Worm (Caenorhabditis elegans) whole organism, L1 larva: ENCODE results near the gene ZC204.6.

Experiments used
- C16A3.4 ChIP-seq: fragments of 150-350 bp; optimal IDR thresholded peaks from 2 replicates; lab custom pipeline; 2014; ENCODE audit warnings: missing biosample characterization, missing genetic modification characterization
- F16B12.6 ChIP-seq: fragments of 150-350 bp; optimal IDR thresholded peaks from 2 replicates; lab custom pipeline; 2014; ENCODE audit warnings: missing biosample characterization, missing genetic modification characterization
- aly-2 ChIP-seq: fragments of 150-350 bp; optimal IDR thresholded peaks from 2 replicates; lab custom pipeline; 2014; ENCODE audit warnings: missing biosample characterization, missing genetic modification characterization
- ama-1 ChIP-seq: fragments of 150-350 bp; optimal IDR thresholded peaks from 2 replicates; lab custom pipeline; 2014
- ceh-8 ChIP-seq: fragments of 200-800 bp; sonication (Bioruptor generic); optimal IDR thresholded peaks from 2 replicates; lab custom pipeline; 2018; ENCODE audit warnings: mild to moderate bottlenecking, missing genetic modification characterization, moderate library complexity, missing compliant biosample characterization
- ceh-82 ChIP-seq, 3 experiments: fragments of 150-350 bp in 1 of 3; sonication (generic microtip) in 2 of 3; optimal IDR thresholded peaks; 2 replicates each; lab custom pipeline; 2014 to 2017; ENCODE audit warnings: missing biosample characterization in 3 of 3, missing genetic modification characterization in 3 of 3
- ceh-88 ChIP-seq: fragments of 200-800 bp; sonication (Bioruptor generic); IDR thresholded peaks from 2 replicates; pipeline ENCODE4 v1.3.6; 2022; ENCODE audit warnings: missing genetic modification characterization, missing compliant biosample characterization
- ceh-90 ChIP-seq: sonication (generic microtip); optimal IDR thresholded peaks from 2 replicates; lab custom pipeline; 2016; ENCODE audit warnings: missing genetic modification characterization, missing compliant biosample characterization
- ces-1 ChIP-seq: fragments of 150-350 bp; optimal IDR thresholded peaks from 2 replicates; lab custom pipeline; 2014; ENCODE audit warnings: missing biosample characterization, missing genetic modification reagents, missing genetic modification characterization
- dpl-1 ChIP-seq, 3 experiments: fragments of 150-350 bp in 2 of 3; sonication (generic microtip) in 1 of 3; optimal IDR thresholded peaks; 2 replicates each; lab custom pipeline; 2014 to 2017; ENCODE audit warnings: missing biosample characterization in 3 of 3, missing genetic modification characterization in 3 of 3, missing genetic modification reagents in 3 of 3
- efl-1 ChIP-seq, 4 experiments: fragments of 150-350 bp; optimal IDR thresholded peaks in 3 of 4; peaks in 1 of 4; 1 replicate in 1 of 4; 2 replicates in 3 of 4; lab custom pipeline; 2014; ENCODE audit warnings: missing biosample characterization in 2 of 4, missing genetic modification characterization in 2 of 4, missing genetic modification reagents in 2 of 4
- egl-27 ChIP-seq, 2 experiments: fragments of 150-350 bp in 1 of 2; sonication (generic microtip); optimal IDR thresholded peaks; 3 replicates each; lab custom pipeline; 2017 to 2018; ENCODE audit warnings: missing biosample characterization in 2 of 2, missing genetic modification characterization in 2 of 2, missing genetic modification reagents in 2 of 2
- elt-2 ChIP-seq: sonication (generic microtip); optimal IDR thresholded peaks from 2 replicates; lab custom pipeline; 2016; ENCODE audit warnings: missing genetic modification characterization, mild to moderate bottlenecking, inconsistent platforms, missing compliant biosample characterization, missing genetic modification reagents
- ets-5 ChIP-seq: fragments of 200-800 bp; sonication (Bioruptor generic); IDR thresholded peaks from 2 replicates; pipeline ENCODE4 v1.3.6; 2022; ENCODE audit warnings: missing genetic modification characterization, missing compliant biosample characterization
- fkh-4 ChIP-seq: sonication (generic microtip); optimal IDR thresholded peaks from 2 replicates; lab custom pipeline; 2016; ENCODE audit warnings: missing compliant biosample characterization, missing genetic modification characterization, borderline replicate concordance
- fkh-8 ChIP-seq: sonication (generic microtip); optimal IDR thresholded peaks from 2 replicates; lab custom pipeline; 2016; ENCODE audit warnings: mild to moderate bottlenecking, missing genetic modification characterization, missing compliant biosample characterization
- fos-1 ChIP-seq: fragments of 150-350 bp; optimal IDR thresholded peaks from 2 replicates; lab custom pipeline; 2014; ENCODE audit warnings: missing biosample characterization, missing genetic modification characterization
- hlh-17 ChIP-seq: fragments of 200-800 bp; sonication (Bioruptor generic); optimal IDR thresholded peaks from 2 replicates; lab custom pipeline; 2018; ENCODE audit warnings: missing genetic modification characterization, mild to moderate bottlenecking, missing compliant biosample characterization, moderate library complexity, borderline replicate concordance
- hpl-2 ChIP-seq: fragments of 150-350 bp; optimal IDR thresholded peaks from 2 replicates; lab custom pipeline; 2014; ENCODE audit warnings: missing biosample characterization, missing genetic modification reagents, missing genetic modification characterization
- irx-1 ChIP-seq: sonication (generic microtip); optimal IDR thresholded peaks from 2 replicates; lab custom pipeline; 2016; ENCODE audit warnings: missing genetic modification characterization, missing compliant biosample characterization
- isw-1 ChIP-seq: fragments of 200-800 bp; sonication (Bioruptor generic); IDR thresholded peaks from 2 replicates; pipeline ENCODE4 v1.3.6; 2022; ENCODE audit warnings: missing genetic modification characterization, missing compliant biosample characterization
- lin-13 ChIP-seq: fragments of 150-350 bp; optimal IDR thresholded peaks from 2 replicates; lab custom pipeline; 2014; ENCODE audit warnings: missing biosample characterization, missing genetic modification reagents, missing genetic modification characterization
- lin-14 ChIP-seq: fragments of 200-800 bp; sonication (Bioruptor generic); optimal IDR thresholded peaks from 2 replicates; lab custom pipeline; 2018; ENCODE audit warnings: mild to moderate bottlenecking, missing genetic modification characterization, moderate library complexity, missing compliant biosample characterization
- lin-15B ChIP-seq: fragments of 150-350 bp; sonication (generic microtip); optimal IDR thresholded peaks from 3 replicates; lab custom pipeline; 2014; ENCODE audit warnings: missing biosample characterization, missing genetic modification characterization
- lin-35 ChIP-seq, 2 experiments: fragments of 150-350 bp; optimal IDR thresholded peaks; 2 replicates each; lab custom pipeline; 2014; ENCODE audit warnings: missing biosample characterization in 2 of 2, missing genetic modification characterization in 2 of 2, missing genetic modification reagents in 2 of 2
- lir-3 ChIP-seq: sonication (generic microtip); optimal IDR thresholded peaks from 2 replicates; lab custom pipeline; 2016; ENCODE audit warnings: mild to moderate bottlenecking, missing genetic modification characterization, moderate library complexity, missing compliant biosample characterization; ENCODE audit not compliant: poor library complexity
- lsy-2 ChIP-seq, 2 experiments: fragments of 150-350 bp; optimal IDR thresholded peaks; 2 replicates each; lab custom pipeline; 2014; ENCODE audit warnings: missing biosample characterization in 2 of 2, missing genetic modification characterization in 2 of 2
- mab-9 ChIP-seq: fragments of 200-800 bp; sonication (Bioruptor generic); IDR thresholded peaks from 2 replicates; pipeline ENCODE4 v1.3.6; 2022; ENCODE audit warnings: missing genetic modification reagents, missing genetic modification characterization, missing compliant biosample characterization
- mdl-1 ChIP-seq, 2 experiments: fragments of 150-350 bp; optimal IDR thresholded peaks; 2 replicates each; lab custom pipeline; 2014 to 2017; ENCODE audit warnings: missing biosample characterization in 2 of 2, missing genetic modification characterization in 2 of 2, inconsistent platforms in 1 of 2
- mep-1 ChIP-seq: fragments of 150-350 bp; optimal IDR thresholded peaks from 2 replicates; lab custom pipeline; 2014; ENCODE audit warnings: missing biosample characterization, missing genetic modification characterization
- nhr-19 ChIP-seq: fragments of 200-800 bp; sonication (Bioruptor generic); conservative IDR thresholded peaks from 2 replicates; pipeline ENCODE4 v1.3.6; 2022; ENCODE audit warnings: missing genetic modification characterization, missing compliant biosample characterization
- nhr-20 ChIP-seq: sonication (generic microtip); optimal IDR thresholded peaks from 2 replicates; lab custom pipeline; 2016; ENCODE audit warnings: mild to moderate bottlenecking, missing genetic modification characterization, missing compliant biosample characterization
- nhr-28 ChIP-seq: fragments of 150-350 bp; optimal IDR thresholded peaks from 2 replicates; lab custom pipeline; 2014; ENCODE audit warnings: missing biosample characterization, missing genetic modification characterization
- nhr-85 ChIP-seq: sonication (generic microtip); peaks from one replicate; lab custom pipeline; 2016; ENCODE audit warnings: missing genetic modification characterization, inconsistent platforms, missing compliant biosample characterization
- nhr-90 ChIP-seq: sonication (generic microtip); optimal IDR thresholded peaks from 2 replicates; lab custom pipeline; 2016; ENCODE audit warnings: mild to moderate bottlenecking, missing genetic modification characterization, missing compliant biosample characterization; ENCODE audit not compliant: poor library complexity
- pqm-1 ChIP-seq: sonication (generic microtip); optimal IDR thresholded peaks from 3 replicates; lab custom pipeline; 2017; ENCODE audit warnings: missing biosample characterization, missing genetic modification characterization
- rnt-1 ChIP-seq: sonication (generic microtip); optimal IDR thresholded peaks from 2 replicates; lab custom pipeline; 2016; ENCODE audit warnings: mild to moderate bottlenecking, missing genetic modification characterization, moderate library complexity, missing compliant biosample characterization
- skn-1 ChIP-seq: fragments of 150-350 bp; optimal IDR thresholded peaks from 2 replicates; lab custom pipeline; 2014; ENCODE audit warnings: missing biosample characterization, missing genetic modification characterization
- snpc-4 ChIP-seq: fragments of 150-350 bp; optimal IDR thresholded peaks from 2 replicates; lab custom pipeline; 2014; ENCODE audit warnings: missing biosample characterization, missing genetic modification characterization
- sptf-1 ChIP-seq: fragments of 150-350 bp; optimal IDR thresholded peaks from 2 replicates; lab custom pipeline; 2014; ENCODE audit warnings: missing biosample characterization, missing genetic modification characterization
- tbx-2 ChIP-seq: sonication (generic microtip); optimal IDR thresholded peaks from 2 replicates; lab custom pipeline; 2016; ENCODE audit warnings: missing genetic modification characterization, missing compliant biosample characterization
- tlp-1 ChIP-seq: fragments of 150-350 bp; optimal IDR thresholded peaks from 2 replicates; lab custom pipeline; 2014; ENCODE audit warnings: missing biosample characterization, missing genetic modification characterization
- unc-62 ChIP-seq: fragments of 150-350 bp; optimal IDR thresholded peaks from 2 replicates; lab custom pipeline; 2014; ENCODE audit warnings: missing biosample characterization, missing genetic modification reagents, missing genetic modification characterization
- unc-86 ChIP-seq: sonication (generic microtip); optimal IDR thresholded peaks from 2 replicates; lab custom pipeline; 2016; ENCODE audit warnings: missing genetic modification characterization, missing compliant biosample characterization
- unc-98 ChIP-seq: fragments of 200-800 bp; sonication (Bioruptor generic); IDR thresholded peaks from 2 replicates; pipeline ENCODE4 v1.3.6; 2022; ENCODE audit warnings: missing genetic modification characterization, missing compliant biosample characterization
- xbp-1 ChIP-seq: sonication (generic microtip); optimal IDR thresholded peaks from 2 replicates; lab custom pipeline; 2016; ENCODE audit warnings: missing genetic modification characterization, missing compliant biosample characterization
- zip-4 ChIP-seq: fragments of 200-800 bp; sonication (Bioruptor generic); optimal IDR thresholded peaks from 2 replicates; lab custom pipeline; 2018; ENCODE audit warnings: mild to moderate bottlenecking, missing genetic modification characterization, moderate library complexity, missing compliant biosample characterization

The ZC204.6 gene

DNA sequence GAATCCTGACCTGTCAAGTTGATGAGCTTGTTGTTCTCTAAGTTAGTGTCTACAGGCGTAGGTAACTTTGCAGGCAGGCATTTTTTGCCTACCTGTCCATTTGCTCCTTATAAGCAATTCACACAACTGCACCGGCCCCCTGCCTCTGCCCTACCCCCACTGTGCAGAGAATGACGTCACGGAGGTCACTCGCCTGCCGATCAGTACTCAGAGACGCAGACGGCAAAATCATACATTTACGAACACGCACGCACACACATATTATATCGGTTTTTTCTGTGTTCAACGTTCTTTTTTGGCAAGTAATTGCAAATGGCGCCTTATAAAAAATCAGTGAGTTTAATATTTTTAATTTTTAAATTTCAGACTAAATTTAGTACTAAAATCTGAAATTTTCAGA lies 18.9 kb upstream of the ZC204.6 start, which contains the start of gene duxl-1:
Gene duxl-1 (plus strand): TSS at position 184 of the 400 bp plus-strand sequence.
- TF ChIP-seq unc-86 (tag; lab: Kevin White, UChicago) (no peak), tbx-2 (tag; lab: Kevin White, UChicago) (no peak), unc-98 (GFP tag; lab: Robert Waterston, UW) (no peak), tlp-1 (tag; lab: Kevin White, UChicago) (no peak), lin-13 (GFP tag; lab: Kevin White, UChicago) (no peak), nhr-19 (GFP tag; lab: Robert Waterston, UW) (no peak), zip-4 (GFP tag; lab: Kevin White, UChicago) (no peak), lin-35 (GFP tag; optimal IDR thresholded peaks at IDR 0.05; lab: Kevin White, UChicago) (peak in 1 of 2 experiments; percentile 44), hpl-2 (GFP tag; lab: Kevin White, UChicago) (no peak), lsy-2 (tag; optimal IDR thresholded peaks at IDR 0.05; lab: Kevin White, UChicago) (peak in 1 of 2 experiments; percentile 38), lir-3 (tag; lab: Kevin White, UChicago) (no peak), irx-1 (tag; lab: Kevin White, UChicago) (no peak), ceh-8 (GFP tag; lab: Kevin White, UChicago) (no peak), ceh-90 (tag; lab: Kevin White, UChicago) (no peak), hlh-17 (GFP tag; lab: Kevin White, UChicago) (no peak), mab-9 (GFP tag; lab: Robert Waterston, UW) (no peak), fkh-8 (tag; lab: Kevin White, UChicago) (no peak), mep-1 (tag; lab: Kevin White, UChicago) (peak; percentile 18), pqm-1 (no peak), snpc-4 (tag; lab: Kevin White, UChicago) (no peak), unc-62 (GFP tag; lab: Kevin White, UChicago) (no peak), aly-2 (tag; lab: Kevin White, UChicago) (no peak), nhr-90 (peak; percentile 21), efl-1 (optimal IDR thresholded peaks at IDR 0.05; lab: Kevin White, UChicago) (peak in 1 of 2 experiments; percentile 37), efl-1 (GFP tag; optimal IDR thresholded peaks at IDR 0.05 in 1 of 2; lab: Kevin White, UChicago) (peak in 1 of 2 experiments; percentile 2), xbp-1 (no peak), ces-1 (no peak), lin-14 (GFP tag; lab: Kevin White, UChicago) (peak; percentile 63), fkh-4 (tag; lab: Kevin White, UChicago) (no peak), ets-5 (no peak), nhr-28 (tag; lab: Kevin White, UChicago) (no peak), lin-15B (tag; lab: Kevin White, UChicago) (no peak), skn-1 (tag; lab: Kevin White, UChicago) (no peak), elt-2 (tag; lab: Kevin White, UChicago) (peak; percentile 3), isw-1 (GFP tag; lab: Robert Waterston, UW) (no peak), dpl-1 (GFP tag; optimal IDR thresholded peaks at IDR 0.05; lab: Kevin White, UChicago) (peak in 2 of 3 experiments; percentile 7 to 15), F16B12.6 (tag; lab: Kevin White, UChicago) (no peak), ceh-82 (tag; optimal IDR thresholded peaks at IDR 0.05; lab: Kevin White, UChicago) (peak in 1 of 3 experiments; percentile 9), C16A3.4 (tag; lab: Kevin White, UChicago) (no peak), nhr-85 (tag; lab: Kevin White, UChicago) (peak; percentile 7), egl-27 (tag; optimal IDR thresholded peaks at IDR 0.05; lab: Kevin White, UChicago) (no peak), sptf-1 (tag; lab: Kevin White, UChicago) (no peak), nhr-20 (tag; lab: Kevin White, UChicago) (peak; percentile 13), mdl-1 (tag; optimal IDR thresholded peaks at IDR 0.05; lab: Kevin White, UChicago) (peak in 1 of 2 experiments; percentile 12), rnt-1 (tag; lab: Kevin White, UChicago) (peak; percentile 24), fos-1 (tag; lab: Kevin White, UChicago) (no peak), ama-1 (lab: Kevin White, UChicago) (no peak), ceh-88 (GFP tag; lab: Robert Waterston, UW) (no peak)
- TF ChIP-seq, all 84 proteins: peak for 13
